Worm (Caenorhabditis elegans) whole organism, early embryonic: Measurements from ENCODE around the gene rnh-1.1.

ENCODE experiments used
- B0310.2 ChIP-seq: sonication (generic microtip); optimal IDR thresholded peaks from 2 replicates; lab custom pipeline; 2016; ENCODE audit warnings: mild to moderate bottlenecking, missing genetic modification characterization, missing compliant biosample characterization
- F13C5.2 ChIP-seq: sonication (generic microtip); optimal IDR thresholded peaks from 2 replicates; lab custom pipeline; 2017; ENCODE audit warnings: mild to moderate bottlenecking, missing genetic modification characterization, inconsistent platforms, missing compliant biosample characterization
- aly-1 ChIP-seq: sonication (generic microtip); optimal IDR thresholded peaks from 2 replicates; lab custom pipeline; 2016; ENCODE audit warnings: missing genetic modification characterization, missing compliant biosample characterization
- ama-1 ChIP-seq: fragments of 150-350 bp; optimal IDR thresholded peaks from 2 replicates; lab custom pipeline; 2014
- ceh-13 ChIP-seq: fragments of 200-800 bp; sonication (Bioruptor generic); optimal IDR thresholded peaks from 2 replicates; lab custom pipeline; 2018; ENCODE audit warnings: mild to moderate bottlenecking, missing genetic modification characterization, missing compliant biosample characterization
- ceh-36 ChIP-seq: sonication (generic microtip); optimal IDR thresholded peaks from 2 replicates; lab custom pipeline; 2016; ENCODE audit warnings: missing genetic modification characterization, inconsistent platforms, missing compliant biosample characterization
- ets-7 ChIP-seq: sonication (generic microtip); optimal IDR thresholded peaks from 2 replicates; lab custom pipeline; 2016; ENCODE audit warnings: missing genotype, missing genetic modification characterization, missing compliant biosample characterization
- flt-1 ChIP-seq: fragments of 200-800 bp; sonication (Bioruptor generic); IDR thresholded peaks from 2 replicates; pipeline ENCODE4 v1.3.6; 2022; ENCODE audit warnings: missing genetic modification characterization, missing compliant biosample characterization
- hmbx-1 ChIP-seq: sonication (generic microtip); optimal IDR thresholded peaks from 2 replicates; lab custom pipeline; 2016; ENCODE audit warnings: mild to moderate bottlenecking, missing genetic modification characterization, missing compliant biosample characterization
- hmg-4 ChIP-seq: fragments of 200-800 bp; sonication (Bioruptor generic); optimal IDR thresholded peaks from 2 replicates; lab custom pipeline; 2018; ENCODE audit warnings: mild to moderate bottlenecking, missing genetic modification characterization, missing compliant biosample characterization
- hnd-1 ChIP-seq: sonication (generic microtip); optimal IDR thresholded peaks from 2 replicates; lab custom pipeline; 2016; ENCODE audit warnings: missing genetic modification characterization, missing compliant biosample characterization
- pes-1 ChIP-seq: fragments of 200-800 bp; sonication (Bioruptor generic); IDR thresholded peaks from 2 replicates; pipeline ENCODE4 v1.3.6; 2022; ENCODE audit warnings: missing genetic modification reagents, missing genetic modification characterization, missing compliant biosample characterization
- scrt-1 ChIP-seq: fragments of 200-800 bp; sonication (Bioruptor generic); IDR thresholded peaks from 2 replicates; pipeline ENCODE4 v1.3.6; 2022; ENCODE audit warnings: missing genetic modification characterization, missing compliant biosample characterization
- sea-1 ChIP-seq: fragments of 200-800 bp; sonication (Bioruptor generic); conservative IDR thresholded peaks from 2 replicates; pipeline ENCODE4 v1.3.6; 2022; ENCODE audit warnings: missing genetic modification characterization, missing compliant biosample characterization
- tbx-11 ChIP-seq: fragments of 200-800 bp; sonication (Bioruptor generic); IDR thresholded peaks from 2 replicates; pipeline ENCODE4 v1.3.6; 2022; ENCODE audit warnings: missing genetic modification characterization, missing compliant biosample characterization
- tbx-37 ChIP-seq: fragments of 200-800 bp; sonication (Bioruptor generic); conservative IDR thresholded peaks from 2 replicates; pipeline ENCODE4 v1.3.6; 2022; ENCODE audit warnings: missing genetic modification reagents, missing genetic modification characterization, missing compliant biosample characterization
- tra-4 ChIP-seq: sonication (generic microtip); optimal IDR thresholded peaks from 2 replicates; lab custom pipeline; 2017; ENCODE audit warnings: missing genetic modification characterization, missing compliant biosample characterization

The rnh-1.1 gene

ce11 chrII:7542952-7543351 lies 17.4 kb downstream of the rnh-1.1 start:
- TF ChIP-seq ets-7 (tag; lab: Kevin White, UChicago) = no peak
- TF ChIP-seq tbx-11 = no peak
- no peak for TF ChIP-seq tra-4 (tag; lab: Kevin White, UChicago)
- TF ChIP-seq hnd-1 = no peak
- no peak for TF ChIP-seq hmbx-1 (tag; lab: Kevin White, UChicago)
- TF ChIP-seq tbx-37 (GFP tag; lab: Robert Waterston, UW) = no peak
- no peak for TF ChIP-seq flt-1 (GFP tag; lab: Robert Waterston, UW)
- TF ChIP-seq ceh-36 = no peak
- no peak for TF ChIP-seq ceh-13 (GFP tag; lab: Kevin White, UChicago)
- no peak for TF ChIP-seq sea-1 (GFP tag; lab: Robert Waterston, UW)
- TF ChIP-seq F13C5.2 (tag; lab: Kevin White, UChicago) = no peak
- TF ChIP-seq aly-1 (tag; lab: Kevin White, UChicago) = no peak
- no peak for TF ChIP-seq ama-1 (lab: Kevin White, UChicago)
- TF ChIP-seq hmg-4 (GFP tag; lab: Kevin White, UChicago) = no peak
- no peak for TF ChIP-seq B0310.2 (tag; lab: Kevin White, UChicago)

ce11 chrII:7543808-7544207 lies 18.3 kb downstream of the rnh-1.1 start, which contains the start of gene rol-8:
TSS of gene rol-8 (plus strand) at chrII:7544108.
- no peak for TF ChIP-seq scrt-1 (GFP tag; lab: Robert Waterston, UW)

ce11 chrII:7544782-7545181 lies 19.2 kb downstream of the rnh-1.1 start:
- TF ChIP-seq hnd-1 (no peak), flt-1 (GFP tag; lab: Robert Waterston, UW) (no peak), aly-1 (tag; lab: Kevin White, UChicago) (no peak), tbx-11 (no peak), B0310.2 (tag; lab: Kevin White, UChicago) (no peak), ceh-36 (no peak), sea-1 (GFP tag; lab: Robert Waterston, UW) (no peak), F13C5.2 (tag; lab: Kevin White, UChicago) (no peak), ets-7 (tag; lab: Kevin White, UChicago) (no peak), ceh-13 (GFP tag; lab: Kevin White, UChicago) (no peak), hmg-4 (GFP tag; lab: Kevin White, UChicago) (no peak), scrt-1 (GFP tag; lab: Robert Waterston, UW) (no peak), pes-1 (no peak), ama-1 (lab: Kevin White, UChicago) (no peak), hmbx-1 (tag; lab: Kevin White, UChicago) (no peak), tbx-37 (GFP tag; lab: Robert Waterston, UW) (no peak)

ce11 chrII:7545364-7545763 lies 19.8 kb downstream of the rnh-1.1 start:
- TF ChIP-seq ama-1 (lab: Kevin White, UChicago) (no peak), ceh-13 (GFP tag; lab: Kevin White, UChicago) (no peak), ets-7 (tag; lab: Kevin White, UChicago) (no peak), F13C5.2 (tag; lab: Kevin White, UChicago) (no peak), B0310.2 (tag; lab: Kevin White, UChicago) (no peak), pes-1 (no peak), sea-1 (GFP tag; lab: Robert Waterston, UW) (no peak), tbx-37 (GFP tag; lab: Robert Waterston, UW) (no peak)

- TF ChIP-seq ama-1 (lab: Kevin White, UChicago) = no peak
- TF ChIP-seq B0310.2 (tag; lab: Kevin White, UChicago) = no peak
These were observed 21.7 kb downstream of the rnh-1.1 start for ce11 chrII:7547269-7547668.

ce11 chrII:7548044-7548443 lies 22.5 kb downstream of the rnh-1.1 start, which contains the start of gene fbxa-224:
TSS of gene fbxa-224 (minus strand) at chrII:7548144.
- TF ChIP-seq F13C5.2 (tag; lab: Kevin White, UChicago) (no peak), sea-1 (GFP tag; lab: Robert Waterston, UW) (no peak), tbx-37 (GFP tag; lab: Robert Waterston, UW) (no peak), scrt-1 (GFP tag; lab: Robert Waterston, UW) (no peak), pes-1 (no peak), ceh-13 (GFP tag; lab: Kevin White, UChicago) (no peak), hmg-4 (GFP tag; lab: Kevin White, UChicago) (no peak), ceh-36 (no peak), B0310.2 (tag; lab: Kevin White, UChicago) (no peak), hmbx-1 (tag; lab: Kevin White, UChicago) (no peak), flt-1 (GFP tag; lab: Robert Waterston, UW) (no peak), aly-1 (tag; lab: Kevin White, UChicago) (no peak), tra-4 (tag; lab: Kevin White, UChicago) (no peak), hnd-1 (no peak), ama-1 (lab: Kevin White, UChicago) (no peak), tbx-11 (no peak), ets-7 (tag; lab: Kevin White, UChicago) (no peak)

ce11 chrII:7549035-7549434 lies 23.5 kb downstream of the rnh-1.1 start, which contains the start of gene tph-1:
TSS of gene tph-1 (plus strand) at chrII:7549335.
- TF ChIP-seq B0310.2 (tag; lab: Kevin White, UChicago) = no peak
- TF ChIP-seq hmbx-1 (tag; lab: Kevin White, UChicago) = no peak
- no peak for TF ChIP-seq flt-1 (GFP tag; lab: Robert Waterston, UW)
- TF ChIP-seq ceh-13 (GFP tag; lab: Kevin White, UChicago) = no peak
- TF ChIP-seq pes-1 = no peak
- no peak for TF ChIP-seq ets-7 (tag; lab: Kevin White, UChicago)
- no peak for TF ChIP-seq hnd-1
- no peak for TF ChIP-seq aly-1 (tag; lab: Kevin White, UChicago)
- no peak for TF ChIP-seq tbx-37 (GFP tag; lab: Robert Waterston, UW)
- TF ChIP-seq F13C5.2 (tag; lab: Kevin White, UChicago) = no peak
- TF ChIP-seq hmg-4 (GFP tag; lab: Kevin White, UChicago) = no peak
- TF ChIP-seq sea-1 (GFP tag; lab: Robert Waterston, UW) = no peak
- no peak for TF ChIP-seq scrt-1 (GFP tag; lab: Robert Waterston, UW)
- no peak for TF ChIP-seq ceh-36
- no peak for TF ChIP-seq tbx-11
